Fruit fly (Drosophila melanogaster) whole organism, embryonic: ENCODE results near the gene L2HGDH.
A peak's percentile ranks its signal among the peaks of the same experiment; 100 is the strongest.

Experiments
- B-H2 ChIP-seq: fragments of 200-800 bp; sonication (Bioruptor generic); optimal IDR thresholded peaks from 2 replicates; lab custom pipeline; 2018; ENCODE audit warnings: missing biosample characterization, mild to moderate bottlenecking, missing genetic modification characterization
- BEAF-32 ChIP-seq: fragments of 200-800 bp; sonication (Bioruptor generic); optimal IDR thresholded peaks from 3 replicates; lab custom pipeline; 2017; ENCODE audit warnings: missing biosample characterization, missing genetic modification characterization, mild to moderate bottlenecking, moderate library complexity, missing genetic modification reagents
- CG10654 ChIP-seq: fragments of 200-800 bp; sonication (Bioruptor generic); optimal IDR thresholded peaks from 2 replicates; lab custom pipeline; 2016; ENCODE audit warnings: missing biosample characterization, missing genetic modification characterization
- CG11504 ChIP-seq: fragments of 200-800 bp; sonication (Bioruptor generic); optimal IDR thresholded peaks from 3 replicates; lab custom pipeline; 2019; ENCODE audit warnings: missing biosample characterization, mild to moderate bottlenecking, missing genetic modification characterization, moderate library complexity
- CG12391 ChIP-seq: fragments of 200-800 bp; sonication (Bioruptor generic); optimal IDR thresholded peaks from 3 replicates; lab custom pipeline; 2018; ENCODE audit warnings: missing biosample characterization, mild to moderate bottlenecking, missing genetic modification characterization, moderate library complexity
- CG16815 ChIP-seq: fragments of 200-800 bp; sonication (Bioruptor generic); optimal IDR thresholded peaks from 3 replicates; lab custom pipeline; 2017; ENCODE audit warnings: missing biosample characterization, mild to moderate bottlenecking, missing genetic modification characterization
- CG18476 ChIP-seq: fragments of 200-800 bp; sonication (Bioruptor generic); optimal IDR thresholded peaks from 2 replicates; lab custom pipeline; 2016; ENCODE audit warnings: missing biosample characterization, mild to moderate bottlenecking, missing genetic modification characterization
- CG2116 ChIP-seq: fragments of 200-800 bp; sonication (Bioruptor generic); optimal IDR thresholded peaks from 3 replicates; lab custom pipeline; 2018; ENCODE audit warnings: missing biosample characterization, mild to moderate bottlenecking, missing genetic modification characterization
- CG2678 ChIP-seq: fragments of 200-800 bp; sonication (Bioruptor generic); optimal IDR thresholded peaks from 3 replicates; lab custom pipeline; 2019; ENCODE audit warnings: missing biosample characterization, mild to moderate bottlenecking, missing genetic modification characterization, moderate library complexity
- CG33557 ChIP-seq: fragments of 200-800 bp; sonication (Bioruptor generic); optimal IDR thresholded peaks from 2 replicates; lab custom pipeline; 2019; ENCODE audit warnings: missing biosample characterization, mild to moderate bottlenecking, missing genetic modification characterization, moderate library complexity
- CG3995 ChIP-seq: fragments of 200-800 bp; sonication (Bioruptor generic); optimal IDR thresholded peaks from 3 replicates; lab custom pipeline; 2016; ENCODE audit warnings: missing biosample characterization, missing genetic modification characterization
- CG42726 ChIP-seq: fragments of 200-800 bp; sonication (Bioruptor generic); IDR thresholded peaks from 2 replicates; pipeline ENCODE4 v1.3.6; 2022; ENCODE audit warnings: missing biosample characterization, missing genetic modification characterization; ENCODE audit not compliant: partially characterized antibody
- CG4707 ChIP-seq: fragments of 200-800 bp; sonication (Bioruptor generic); optimal IDR thresholded peaks from 2 replicates; lab custom pipeline; 2018; ENCODE audit warnings: missing biosample characterization, mild to moderate bottlenecking, missing genetic modification characterization, moderate library complexity
- CG6175 ChIP-seq: fragments of 200-800 bp; sonication (Bioruptor generic); IDR thresholded peaks from 3 replicates; pipeline ENCODE4 v1.3.6; 2022; ENCODE audit warnings: missing biosample characterization, missing genetic modification characterization
- CG6254 ChIP-seq: fragments of 200-800 bp; sonication (Bioruptor generic); optimal IDR thresholded peaks from 3 replicates; lab custom pipeline; 2017; ENCODE audit warnings: mild to moderate bottlenecking, missing biosample characterization, missing genetic modification reagents, missing genetic modification characterization
- CG7271 ChIP-seq: fragments of 200-800 bp; sonication (Bioruptor generic); optimal IDR thresholded peaks from 2 replicates; lab custom pipeline; 2018; ENCODE audit warnings: missing biosample characterization, mild to moderate bottlenecking, missing genetic modification characterization, moderate library complexity
- CG7357 ChIP-seq: fragments of 200-800 bp; sonication (Bioruptor generic); IDR thresholded peaks from 3 replicates; pipeline ENCODE4 v1.3.6; 2022; ENCODE audit warnings: missing biosample characterization, missing genetic modification characterization
- CG7786 ChIP-seq: fragments of 200-800 bp; sonication (Bioruptor generic); optimal IDR thresholded peaks from 2 replicates; lab custom pipeline; 2016; ENCODE audit warnings: missing biosample characterization, missing genetic modification characterization
- CG8924 ChIP-seq: fragments of 200-800 bp; optimal IDR thresholded peaks from 3 replicates; lab custom pipeline; 2019; ENCODE audit warnings: missing biosample characterization, mild to moderate bottlenecking, missing genetic modification characterization, moderate library complexity
- CG9727 ChIP-seq: fragments of 200-800 bp; sonication (Bioruptor generic); optimal IDR thresholded peaks from 3 replicates; lab custom pipeline; 2017; ENCODE audit warnings: missing biosample characterization, mild to moderate bottlenecking, missing genetic modification characterization
- Dip2 ChIP-seq: fragments of 200-800 bp; sonication (Bioruptor generic); IDR thresholded peaks from 2 replicates; pipeline ENCODE4 v1.3.6; 2022; ENCODE audit warnings: missing biosample characterization, missing genetic modification characterization
- Doc3 ChIP-seq: fragments of 200-800 bp; sonication (Bioruptor generic); IDR thresholded peaks from 3 replicates; pipeline ENCODE4 v1.3.6; 2022; ENCODE audit warnings: missing biosample characterization, missing genetic modification characterization; ENCODE audit not compliant: partially characterized antibody
- Dref ChIP-seq: fragments of 200-800 bp; sonication (Bioruptor generic); IDR thresholded peaks from 2 replicates; pipeline ENCODE4 v1.3.6; 2022; ENCODE audit warnings: missing biosample characterization, missing genetic modification characterization
- HLH4C ChIP-seq: fragments of 200-800 bp; sonication (Bioruptor generic); IDR thresholded peaks from 3 replicates; pipeline ENCODE4 v1.3.6; 2022; ENCODE audit warnings: missing biosample characterization, missing genetic modification characterization; ENCODE audit not compliant: partially characterized antibody
- Oli ChIP-seq: fragments of 200-800 bp; sonication (Bioruptor generic); optimal IDR thresholded peaks from 2 replicates; lab custom pipeline; 2018; ENCODE audit warnings: missing biosample characterization, mild to moderate bottlenecking, missing genetic modification characterization, moderate library complexity
- Opbp ChIP-seq: fragments of 200-800 bp; sonication (Bioruptor generic); IDR thresholded peaks from 3 replicates; pipeline ENCODE4 v1.3.6; 2022; ENCODE audit warnings: missing biosample characterization, missing genetic modification characterization; ENCODE audit not compliant: partially characterized antibody
- Six4 ChIP-seq: fragments of 200-800 bp; sonication (Bioruptor generic); optimal IDR thresholded peaks from 2 replicates; lab custom pipeline; 2016; ENCODE audit warnings: missing biosample characterization, missing genetic modification characterization
- Sox100B ChIP-seq: fragments of 200-800 bp; sonication (Bioruptor generic); optimal IDR thresholded peaks from 3 replicates; lab custom pipeline; 2018; ENCODE audit warnings: missing biosample characterization, mild to moderate bottlenecking, missing genetic modification characterization
- Sry-δ ChIP-seq: fragments of 200-800 bp; sonication (Bioruptor generic); optimal IDR thresholded peaks from 2 replicates; lab custom pipeline; 2016; ENCODE audit warnings: missing biosample characterization, missing genetic modification characterization
- Usf ChIP-seq: fragments of 200-800 bp; sonication (Bioruptor generic); optimal IDR thresholded peaks from 2 replicates; lab custom pipeline; 2017; ENCODE audit warnings: missing genotype, missing biosample characterization, missing genetic modification characterization
- al ChIP-seq: fragments of 200-800 bp; sonication (Bioruptor generic); IDR thresholded peaks from 2 replicates; pipeline ENCODE4 v1.3.6; 2022; ENCODE audit warnings: missing biosample characterization, missing genetic modification characterization
- ara ChIP-seq: fragments of 200-800 bp; sonication (Bioruptor generic); IDR thresholded peaks from 2 replicates; pipeline ENCODE4 v1.3.6; 2022; ENCODE audit warnings: missing biosample characterization, missing genetic modification characterization
- bowl ChIP-seq: fragments of 200-800 bp; sonication (Bioruptor generic); IDR thresholded peaks from 2 replicates; pipeline ENCODE4 v1.3.6; 2022; ENCODE audit warnings: missing biosample characterization, missing genetic modification characterization
- corto ChIP-seq: fragments of 200-800 bp; sonication (Bioruptor generic); optimal IDR thresholded peaks from 2 replicates; lab custom pipeline; 2016; ENCODE audit warnings: missing biosample characterization, mild to moderate bottlenecking, missing genetic modification characterization, moderate library complexity
- cwo ChIP-seq: fragments of 200-800 bp; sonication (Bioruptor generic); optimal IDR thresholded peaks from 3 replicates; lab custom pipeline; 2017; ENCODE audit warnings: missing biosample characterization, missing genetic modification characterization, mild to moderate bottlenecking, moderate library complexity, missing genetic modification reagents
- danr ChIP-seq: fragments of 200-800 bp; sonication (Bioruptor generic); IDR thresholded peaks from 2 replicates; pipeline ENCODE4 v1.3.6; 2022; ENCODE audit warnings: missing biosample characterization, missing genetic modification characterization
- fd64A ChIP-seq: fragments of 200-800 bp; sonication (Bioruptor generic); optimal IDR thresholded peaks from 3 replicates; lab custom pipeline; 2018; ENCODE audit warnings: missing biosample characterization, mild to moderate bottlenecking, missing genetic modification characterization
- fru ChIP-seq: fragments of >200 bp; optimal IDR thresholded peaks from 2 replicates; lab custom pipeline; 2017
- gfzf ChIP-seq: fragments of 200-800 bp; sonication (Bioruptor generic); optimal IDR thresholded peaks from 2 replicates; lab custom pipeline; 2016; ENCODE audit warnings: missing biosample characterization, mild to moderate bottlenecking, missing genetic modification characterization, moderate library complexity
- grau ChIP-seq: fragments of 200-800 bp; optimal IDR thresholded peaks from 3 replicates; lab custom pipeline; 2019; ENCODE audit warnings: missing biosample characterization, mild to moderate bottlenecking, missing genetic modification characterization, moderate library complexity
- gsb ChIP-seq: fragments of 200-800 bp; sonication (Bioruptor generic); IDR thresholded peaks from 2 replicates; pipeline ENCODE4 v1.3.6; 2022; ENCODE audit warnings: missing biosample characterization, missing genetic modification characterization
- lilli ChIP-seq: fragments of 200-800 bp; sonication (Bioruptor generic); optimal IDR thresholded peaks from 3 replicates; lab custom pipeline; 2016; ENCODE audit warnings: missing biosample characterization, missing genetic modification characterization
- nmo ChIP-seq: fragments of 200-800 bp; sonication (Bioruptor generic); optimal IDR thresholded peaks from 2 replicates; lab custom pipeline; 2018; ENCODE audit warnings: missing biosample characterization, mild to moderate bottlenecking, missing genetic modification characterization, moderate library complexity
- p53 ChIP-seq: fragments of 200-800 bp; sonication (Bioruptor generic); optimal IDR thresholded peaks from 2 replicates; lab custom pipeline; 2016; ENCODE audit warnings: missing biosample characterization, missing genetic modification characterization
- pan ChIP-seq, 4 experiments: fragments of >200 bp in 3 of 4; fragments of 200-800 bp in 1 of 4; sonication (Bioruptor generic) in 1 of 4; optimal IDR thresholded peaks in 3 of 4; IDR thresholded peaks in 1 of 4; 2 replicates each; pipeline versions ENCODE4 v1.3.6 to Lab custom; 2017 to 2022; ENCODE audit warnings: missing biosample characterization in 2 of 4, missing genetic modification characterization in 2 of 4, mixed read lengths in 1 of 4
- peb ChIP-seq: fragments of 200-800 bp; sonication (Bioruptor generic); IDR thresholded peaks from 2 replicates; pipeline ENCODE4 v1.3.6; 2022; ENCODE audit warnings: missing biosample characterization, missing genetic modification characterization
- sug ChIP-seq: fragments of 200-800 bp; optimal IDR thresholded peaks from 2 replicates; lab custom pipeline; 2019; ENCODE audit warnings: missing biosample characterization, mild to moderate bottlenecking, missing genetic modification characterization, moderate library complexity
- tna ChIP-seq: fragments of 200-800 bp; sonication (Bioruptor generic); IDR thresholded peaks from 2 replicates; pipeline ENCODE4 v1.3.6; 2022; ENCODE audit warnings: missing biosample characterization, missing genetic modification characterization; ENCODE audit not compliant: partially characterized antibody
- unc-4 ChIP-seq: fragments of 200-800 bp; sonication (Bioruptor generic); IDR thresholded peaks from 2 replicates; pipeline ENCODE4 v1.3.6; 2022; ENCODE audit warnings: missing biosample characterization, missing genetic modification characterization; ENCODE audit not compliant: partially characterized antibody
- zen ChIP-seq: fragments of 200-800 bp; sonication (Bioruptor generic); optimal IDR thresholded peaks from 3 replicates; lab custom pipeline; 2018; ENCODE audit warnings: missing biosample characterization, mild to moderate bottlenecking, missing genetic modification characterization, moderate library complexity

L2HGDH gene

dm6 chr2L:18951674-18952073 lies 22.6 kb downstream of the L2HGDH start, which contains the start of gene Nedd8 (continued):
- TF ChIP-seq Opbp (GFP tag; lab: Robert Waterston, UW) (peak; percentile 91), fd64A (GFP tag; lab: Kevin White, UChicago) (no peak), danr (GFP tag; lab: Robert Waterston, UW) (no peak), zen (tag; lab: Kevin White, UChicago) (no peak), gsb (GFP tag; lab: Robert Waterston, UW) (no peak), bowl (GFP tag; lab: Robert Waterston, UW) (no peak), CG12391 (peak; percentile 38), al (GFP tag; lab: Robert Waterston, UW) (no peak), BEAF-32 (peak; percentile 86), peb (GFP tag; lab: Robert Waterston, UW) (no peak), Sox100B (no peak), CG6175 (GFP tag; lab: Robert Waterston, UW) (no peak), CG4707 (GFP tag; lab: Kevin White, UChicago) (no peak), CG2678 (tag; lab: Kevin White, UChicago) (peak; percentile 1), ara (no peak), Doc3 (GFP tag; lab: Robert Waterston, UW) (peak; percentile 80), CG7357 (GFP tag; lab: Robert Waterston, UW) (no peak), lilli (peak; percentile 33), Usf (GFP tag; lab: Kevin White, UChicago) (no peak), nmo (GFP tag; lab: Kevin White, UChicago) (peak; percentile 4), CG8924 (peak; percentile 10), cwo (GFP tag; lab: Kevin White, UChicago) (no peak), CG10654 (GFP tag; lab: Kevin White, UChicago) (no peak), sug (tag; lab: Kevin White, UChicago) (peak; percentile 16), CG18476 (GFP tag; lab: Kevin White, UChicago) (no peak), gfzf (peak; percentile 63), p53 (GFP tag; lab: Kevin White, UChicago) (no peak), Oli (tag; lab: Kevin White, UChicago) (no peak), corto (GFP tag; lab: Kevin White, UChicago) (no peak), unc-4 (GFP tag; lab: Robert Waterston, UW) (peak; percentile 92), tna (GFP tag; lab: Robert Waterston, UW) (peak; percentile 69), grau (tag; lab: Kevin White, UChicago) (peak; percentile 24), Dref (peak; percentile 91), CG7786 (GFP tag; lab: Kevin White, UChicago) (no peak), CG7271 (tag; lab: Kevin White, UChicago) (no peak), pan (optimal IDR thresholded peaks at IDR 0.05; lab: Kevin White, UChicago) (no peak), pan (GFP tag; optimal IDR thresholded peaks at IDR 0.05 in 1 of 2, IDR thresholded peaks at IDR 0.05 in 1 of 2) (no peak), Sry-δ (GFP tag; lab: Kevin White, UChicago) (peak; percentile 90), CG42726 (GFP tag; lab: Robert Waterston, UW) (peak; percentile 92), Dip2 (GFP tag; lab: Robert Waterston, UW) (no peak), CG2116 (peak; percentile 50), CG33557 (GFP tag; lab: Kevin White, UChicago) (no peak), fru (no peak), CG9727 (no peak), CG6254 (no peak), Six4 (no peak), B-H2 (GFP tag; lab: Kevin White, UChicago) (peak; percentile 22), CG16815 (no peak), CG11504 (tag; lab: Kevin White, UChicago) (peak; percentile 12), HLH4C (GFP tag; lab: Robert Waterston, UW) (peak; percentile 78), CG3995 (GFP tag; lab: Kevin White, UChicago) (peak; percentile 65)
